Worm (Caenorhabditis elegans): ENCODE measurements around the gene fkh-9.
A peak's percentile ranks its signal among the peaks of the same experiment; 100 is the strongest.

The fkh-9 gene

DNA sequence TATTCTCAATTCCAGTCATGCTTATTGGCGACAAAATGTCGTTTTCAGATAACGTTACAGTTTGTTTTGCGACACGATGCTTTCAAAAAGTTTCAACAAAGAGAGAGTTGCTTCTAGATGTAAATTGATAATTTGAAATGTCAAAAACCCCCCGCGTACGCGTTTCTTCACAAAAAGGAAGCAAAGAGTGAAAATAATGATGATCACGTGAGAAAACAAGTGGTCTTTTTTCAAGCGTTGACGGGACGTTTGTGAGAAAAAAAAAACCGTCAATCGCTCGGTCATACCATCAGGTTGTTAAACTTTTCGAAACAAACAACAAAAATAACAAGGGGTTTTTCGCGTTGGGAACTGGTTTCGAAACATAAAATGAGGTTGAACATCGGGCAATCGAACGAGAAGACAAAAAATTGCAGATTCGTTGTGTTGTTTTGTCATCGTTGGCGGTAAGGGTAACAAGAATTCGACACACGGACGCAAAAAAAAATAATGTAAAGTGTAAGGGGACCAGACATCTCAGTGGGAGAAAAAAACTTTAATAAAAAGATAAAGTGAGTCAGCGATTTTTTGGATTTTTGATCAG, 5.4 kb upstream of the fkh-9 start (continued):
- peak; percentile 57 for TF ChIP-seq nhr-48 (tag; optimal IDR thresholded peaks at IDR 0.05)
- peak; percentile 96 for TF ChIP-seq dve-1 (tag; optimal IDR thresholded peaks at IDR 0.05; ENCODE audit: insufficient read depth)
- TF ChIP-seq lsy-2 (tag; optimal IDR thresholded peaks at IDR 0.05): peak in 1 of 2 experiments; percentile 44
- TF ChIP-seq nhr-11 (tag; optimal IDR thresholded peaks at IDR 0.05): no peak
- peak; percentile 2 for TF ChIP-seq mxl-3 (GFP tag; optimal IDR thresholded peaks at IDR 0.05)
- TF ChIP-seq cey-2 (tag; optimal IDR thresholded peaks at IDR 0.05; ENCODE audit: borderline replicate concordance, insufficient read depth): peak; percentile 17
- peak; percentile 36 for TF ChIP-seq gei-8 (GFP tag; optimal IDR thresholded peaks at IDR 0.05)
- peak; percentile 62 for TF ChIP-seq aha-1 (tag)
- TF ChIP-seq pqm-1 (tag; optimal IDR thresholded peaks at IDR 0.05): peak; percentile 73
- TF ChIP-seq daf-12 (tag; optimal IDR thresholded peaks at IDR 0.05): no peak
- TF ChIP-seq ama-1 (optimal IDR thresholded peaks at IDR 0.05): no peak
- TF ChIP-seq ceh-20 (GFP tag; IDR thresholded peaks at IDR 0.05): peak; percentile 74
- TF ChIP-seq daf-8 (GFP tag; IDR thresholded peaks at IDR 0.05): no peak
- peak; percentile 67 for TF ChIP-seq nhr-102 (tag; optimal IDR thresholded peaks at IDR 0.05)
- peak; percentile 75 for TF ChIP-seq nhr-77 (tag; optimal IDR thresholded peaks at IDR 0.05)
- TF ChIP-seq tra-1 (GFP tag; IDR thresholded peaks at IDR 0.05): peak; percentile 97
- TF ChIP-seq unc-62 (GFP tag; optimal IDR thresholded peaks at IDR 0.05 in 1 of 2): peak in 1 of 2 experiments; percentile 65
- TF ChIP-seq unc-62 (tag; optimal IDR thresholded peaks at IDR 0.05): no peak
- no peak for TF ChIP-seq ceh-44 (GFP tag; IDR thresholded peaks at IDR 0.05)
- TF ChIP-seq madf-5 (GFP tag; IDR thresholded peaks at IDR 0.05): no peak
- peak; percentile 22; the same call in 1 of the 2 replicates for TF ChIP-seq pha-4 (GFP tag; IDR thresholded peaks at IDR 0.05)
- TF ChIP-seq pha-4 (tag; optimal IDR thresholded peaks at IDR 0.05): peak; percentile 58
- TF ChIP-seq lin-1 (GFP tag; IDR thresholded peaks at IDR 0.05): peak; percentile 84
- TF ChIP-seq Y75B8A.6 (GFP tag; IDR thresholded peaks at IDR 0.05): no peak
- TF ChIP-seq lin-13 (GFP tag; optimal IDR thresholded peaks at IDR 0.05): peak; percentile 21
- TF ChIP-seq mdl-1 (tag; optimal IDR thresholded peaks at IDR 0.05): peak in 1 of 2 experiments; percentile 62
- peak; percentile 33; the same call in 1 of the 2 replicates for TF ChIP-seq saeg-2 (GFP tag; IDR thresholded peaks at IDR 0.05)
- TF ChIP-seq lin-38 (GFP tag; IDR thresholded peaks at IDR 0.05): no peak
- peak; percentile 96 for TF ChIP-seq dmd-6 (GFP tag; IDR thresholded peaks at IDR 0.05)
- TF ChIP-seq ZK546.5 (tag; optimal IDR thresholded peaks at IDR 0.05): no peak
- peak in 1 of 2 experiments; percentile 68 for TF ChIP-seq daf-16 (GFP tag; optimal IDR thresholded peaks at IDR 0.05)
- peak; percentile 98 for TF ChIP-seq daf-16 (tag; optimal IDR thresholded peaks at IDR 0.05)
- TF ChIP-seq ces-1 (GFP tag; optimal IDR thresholded peaks at IDR 0.05): no peak
- TF ChIP-seq jun-1 (tag; optimal IDR thresholded peaks at IDR 0.05): peak; percentile 5
- no peak for TF ChIP-seq vab-7 (GFP tag; IDR thresholded peaks at IDR 0.05)
- TF ChIP-seq ceh-28 (tag; optimal IDR thresholded peaks at IDR 0.05): no peak
- no peak for TF ChIP-seq duxl-1 (tag; optimal IDR thresholded peaks at IDR 0.05; ENCODE audit: poor library complexity)
- TF ChIP-seq nhr-76 (tag; optimal IDR thresholded peaks at IDR 0.05): no peak
- TF ChIP-seq zip-11 (GFP tag; IDR thresholded peaks at IDR 0.05): no peak
- peak; percentile 89 for TF ChIP-seq hlh-30 (tag; optimal IDR thresholded peaks at IDR 0.05; ENCODE audit: insufficient read depth)
- TF ChIP-seq sdz-12 (GFP tag; optimal IDR thresholded peaks at IDR 0.05): no peak

DNA sequence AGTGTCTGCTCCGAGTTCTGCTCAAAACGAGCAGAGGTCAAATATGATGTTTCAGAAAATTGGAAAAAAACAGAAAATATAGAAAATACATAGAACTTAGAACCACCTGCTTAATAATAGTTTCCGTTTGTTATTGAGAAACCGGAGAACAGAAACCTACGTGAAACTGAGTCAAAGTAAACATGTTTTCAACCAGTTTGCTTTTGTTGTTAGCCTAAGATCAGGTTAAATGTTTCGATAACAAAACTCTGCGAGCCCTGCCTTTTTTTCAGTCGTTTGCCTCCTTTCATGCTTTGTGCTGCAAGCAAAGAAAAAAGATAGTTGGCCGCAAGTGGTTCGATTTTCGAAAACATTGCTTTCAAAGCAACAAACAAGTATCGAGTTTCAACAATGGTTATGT, 4.1 kb upstream of the fkh-9 start:
- TF ChIP-seq madf-5 (GFP tag; IDR thresholded peaks at IDR 0.05): no peak
- TF ChIP-seq daf-16 (GFP tag; optimal IDR thresholded peaks at IDR 0.05): peak in 1 of 2 experiments; percentile 51
- TF ChIP-seq daf-16 (tag; optimal IDR thresholded peaks at IDR 0.05): peak; percentile 98
- TF ChIP-seq F10B5.3 (tag; optimal IDR thresholded peaks at IDR 0.05): no peak
- TF ChIP-seq unc-62 (GFP tag; optimal IDR thresholded peaks at IDR 0.05 in 1 of 2): peak in 1 of 2 experiments; percentile 10
- TF ChIP-seq unc-62 (tag; optimal IDR thresholded peaks at IDR 0.05): no peak
- TF ChIP-seq dve-1 (tag; optimal IDR thresholded peaks at IDR 0.05; ENCODE audit: insufficient read depth): peak; percentile 25
- no peak for TF ChIP-seq saeg-2 (GFP tag; IDR thresholded peaks at IDR 0.05)
- no peak for TF ChIP-seq egl-43 (GFP tag; IDR thresholded peaks at IDR 0.05)
- no peak for TF ChIP-seq aha-1 (tag)
- TF ChIP-seq daf-8 (GFP tag; IDR thresholded peaks at IDR 0.05): no peak
- TF ChIP-seq ZK546.5 (tag; optimal IDR thresholded peaks at IDR 0.05): no peak
- TF ChIP-seq nhr-41 (GFP tag; IDR thresholded peaks at IDR 0.05): no peak
